Worm (Caenorhabditis elegans) whole organism, mixed stage, embryonic: Measurements from ENCODE around the gene hcp-2.

Experiments
- elt-1 ChIP-seq: sonication (generic microtip); optimal IDR thresholded peaks from 2 replicates; lab custom pipeline; 2017; ENCODE audit warnings: missing genetic modification characterization, mild to moderate bottlenecking, missing compliant biosample characterization, antibody characterized with exemption, moderate library complexity, borderline replicate concordance; ENCODE audit not compliant: insufficient read depth
- elt-3 ChIP-seq: fragments of 150-350 bp; optimal IDR thresholded peaks from 2 replicates; lab custom pipeline; 2014; ENCODE audit warnings: missing biosample characterization, missing genetic modification characterization
- nhr-237 ChIP-seq: fragments of 150-350 bp; optimal IDR thresholded peaks from 2 replicates; lab custom pipeline; 2014; ENCODE audit warnings: missing biosample characterization, missing genetic modification characterization
- snpc-4 ChIP-seq: fragments of 150-350 bp; optimal IDR thresholded peaks from 2 replicates; lab custom pipeline; 2014; ENCODE audit warnings: missing biosample characterization, missing genetic modification characterization

DNA sequence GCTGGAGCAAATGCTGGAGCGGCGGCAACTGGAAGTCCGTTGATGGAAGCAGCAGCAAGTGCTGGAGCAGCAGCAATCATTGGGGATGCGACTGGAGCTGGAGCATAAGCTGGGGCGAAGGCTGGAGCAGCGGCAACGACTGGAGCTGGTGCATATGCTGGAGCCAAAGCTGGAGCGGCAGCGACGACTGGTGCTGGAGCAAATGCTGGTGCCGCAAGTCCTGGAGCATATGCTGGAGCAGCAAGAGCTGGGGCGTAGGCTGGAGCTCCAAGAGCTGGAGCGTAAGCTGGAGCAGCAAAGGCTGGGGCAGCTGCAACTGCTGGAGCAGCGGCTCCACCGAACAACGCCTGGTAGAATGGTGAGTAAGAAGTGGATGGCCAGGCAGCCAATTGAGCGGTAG lies 27.2 kb upstream of the hcp-2 start:
- TF ChIP-seq snpc-4 (tag; lab: Kevin White, UChicago) (no peak), elt-3 (tag; lab: Kevin White, UChicago) (no peak), elt-1 (tag; lab: Kevin White, UChicago) (no peak), nhr-237 (tag; lab: Kevin White, UChicago) (no peak)
